Worm (Caenorhabditis elegans) whole organism, young adult: ENCODE measurements around the gene T06E8.8.
"Not testable (repeated sequence)": the region's sequence is repeated elsewhere in the genome, so short reads cannot be mapped to it uniquely, and the experiment has no call there.

Source experiments
- F10E7.11 ChIP-seq: sonication (generic microtip); optimal IDR thresholded peaks from 2 replicates; lab custom pipeline; 2017; ENCODE audit warnings: mild to moderate bottlenecking, missing genetic modification characterization, moderate library complexity, missing compliant biosample characterization
- F37B4.10 ChIP-seq: fragments of 200-800 bp; sonication (Bioruptor generic); IDR thresholded peaks from 2 replicates; pipeline ENCODE4 v1.3.6; 2022; ENCODE audit warnings: missing genetic modification characterization, missing compliant biosample characterization
- F49E8.2 ChIP-seq: sonication (generic microtip); optimal IDR thresholded peaks from 3 replicates; lab custom pipeline; 2017; ENCODE audit warnings: missing genetic modification characterization, mild to moderate bottlenecking, missing compliant biosample characterization, antibody characterized with exemption, moderate library complexity; ENCODE audit not compliant: insufficient read depth
- F55B11.4 ChIP-seq: sonication (generic microtip); optimal IDR thresholded peaks from 2 replicates; lab custom pipeline; 2016; ENCODE audit warnings: missing compliant biosample characterization, missing genetic modification characterization, borderline replicate concordance; ENCODE audit not compliant: insufficient read depth
- K11D2.4 ChIP-seq: fragments of 200-800 bp; sonication (Bioruptor generic); IDR thresholded peaks from 2 replicates; pipeline ENCODE4 v1.3.6; 2022; ENCODE audit warnings: missing genetic modification reagents, missing genetic modification characterization, missing compliant biosample characterization
- Y53F4B.3 ChIP-seq: fragments of 200-800 bp; sonication (Bioruptor generic); IDR thresholded peaks from 2 replicates; pipeline ENCODE4 v1.3.6; 2022; ENCODE audit warnings: missing genetic modification reagents, missing genetic modification characterization, missing compliant biosample characterization
- Y53G8AR.9 ChIP-seq: fragments of 200-800 bp; sonication (Bioruptor generic); conservative IDR thresholded peaks from 2 replicates; pipeline ENCODE4 v1.3.6; 2022; ENCODE audit warnings: missing genetic modification reagents, missing genetic modification characterization, missing compliant biosample characterization
- cebp-1 ChIP-seq, 2 experiments: fragments of 200-800 bp in 1 of 2; sonication (Bioruptor generic) in 1 of 2; sonication (generic microtip) in 1 of 2; IDR thresholded peaks in 1 of 2; optimal IDR thresholded peaks in 1 of 2; 2 replicates each; pipeline versions ENCODE4 v1.3.6 to Lab custom; 2017 to 2022; ENCODE audit warnings: missing compliant biosample characterization in 2 of 2, missing genetic modification characterization in 2 of 2, mild to moderate bottlenecking in 1 of 2, missing genetic modification reagents in 1 of 2, moderate library complexity in 1 of 2
- ceh-40 ChIP-seq: fragments of 200-800 bp; sonication (Bioruptor generic); IDR thresholded peaks from 2 replicates; pipeline ENCODE4 v1.3.6; 2022; ENCODE audit warnings: missing genetic modification characterization, missing compliant biosample characterization
- ceh-91 ChIP-seq: fragments of 200-800 bp; sonication (Bioruptor generic); IDR thresholded peaks from 2 replicates; pipeline ENCODE4 v1.3.6; 2022; ENCODE audit warnings: missing genetic modification reagents, missing genetic modification characterization, missing compliant biosample characterization
- efl-1 ChIP-seq: fragments of 150-350 bp; optimal IDR thresholded peaks from 2 replicates; lab custom pipeline; 2014; ENCODE audit warnings: missing biosample characterization, missing genetic modification reagents, missing genetic modification characterization
- egl-44 ChIP-seq: fragments of 200-800 bp; sonication (Bioruptor generic); IDR thresholded peaks from 2 replicates; pipeline ENCODE4 v1.3.6; 2022; ENCODE audit warnings: missing genetic modification reagents, missing genetic modification characterization, missing compliant biosample characterization
- ekl-4 ChIP-seq: fragments of 200-800 bp; sonication (Bioruptor generic); IDR thresholded peaks from 2 replicates; pipeline ENCODE4 v1.3.6; 2022; ENCODE audit warnings: missing genetic modification reagents, missing genetic modification characterization, missing compliant biosample characterization
- hlh-26 ChIP-seq: fragments of 200-800 bp; sonication (Bioruptor generic); conservative IDR thresholded peaks from 2 replicates; pipeline ENCODE4 v1.3.6; 2022; ENCODE audit warnings: missing genetic modification reagents, missing genetic modification characterization, missing compliant biosample characterization
- hmg-1.2 ChIP-seq: fragments of 200-800 bp; sonication (Bioruptor generic); IDR thresholded peaks from 2 replicates; pipeline ENCODE4 v1.3.6; 2022; ENCODE audit warnings: missing genetic modification reagents, missing genetic modification characterization, missing compliant biosample characterization
- lag-1 ChIP-seq: fragments of 200-800 bp; sonication (Bioruptor generic); IDR thresholded peaks from 2 replicates; pipeline ENCODE4 v1.3.6; 2022; ENCODE audit warnings: missing genetic modification reagents, missing genetic modification characterization, missing compliant biosample characterization
- lin-26 ChIP-seq: fragments of 200-800 bp; sonication (Bioruptor generic); IDR thresholded peaks from 2 replicates; pipeline ENCODE4 v1.3.6; 2022; ENCODE audit warnings: missing genetic modification reagents, missing genetic modification characterization, missing compliant biosample characterization
- madf-3 ChIP-seq: fragments of 200-800 bp; sonication (Bioruptor generic); IDR thresholded peaks from 2 replicates; pipeline ENCODE4 v1.3.6; 2022; ENCODE audit warnings: missing genetic modification reagents, missing genetic modification characterization, missing compliant biosample characterization
- nfya-1 ChIP-seq: sonication (generic microtip); optimal IDR thresholded peaks from 2 replicates; lab custom pipeline; 2017; ENCODE audit warnings: antibody characterized with exemption, missing compliant biosample characterization, missing genetic modification characterization, borderline replicate concordance; ENCODE audit not compliant: insufficient read depth
- nfya-2 ChIP-seq: fragments of 200-800 bp; sonication (Bioruptor generic); IDR thresholded peaks from 2 replicates; pipeline ENCODE4 v1.3.6; 2022; ENCODE audit warnings: missing genetic modification reagents, missing genetic modification characterization, missing compliant biosample characterization
- rcor-1 ChIP-seq: fragments of 200-800 bp; sonication (Bioruptor generic); IDR thresholded peaks from 2 replicates; pipeline ENCODE4 v1.3.6; 2022; ENCODE audit warnings: missing genetic modification reagents, missing genetic modification characterization, missing compliant biosample characterization
- rpc-1 ChIP-seq, 2 experiments: fragments of 150-350 bp in 1 of 2; sonication (generic microtip) in 1 of 2; optimal IDR thresholded peaks; 2 replicates each; lab custom pipeline; 2014 to 2018; ENCODE audit warnings: missing biosample characterization in 1 of 2, missing genetic modification characterization in 1 of 2, missing genetic modification reagents in 1 of 2, missing genotype in 1 of 2
- sea-2 ChIP-seq: fragments of 200-800 bp; sonication (Bioruptor generic); IDR thresholded peaks from 2 replicates; pipeline ENCODE4 v1.3.6; 2022; ENCODE audit warnings: missing genetic modification characterization, missing compliant biosample characterization
- snpc-1.1 ChIP-seq: sonication (generic microtip); optimal IDR thresholded peaks from 2 replicates; lab custom pipeline; 2017; ENCODE audit warnings: missing genetic modification characterization, mild to moderate bottlenecking, missing compliant biosample characterization, antibody characterized with exemption, moderate library complexity, missing genotype, missing genetic modification reagents; ENCODE audit not compliant: insufficient read depth
- snpc-4 ChIP-seq, 5 experiments: fragments of 150-350 bp in 1 of 5; sonication (generic microtip) in 4 of 5; optimal IDR thresholded peaks; 2 replicates each; lab custom pipeline; 2014 to 2018; ENCODE audit warnings: missing genetic modification characterization in 5 of 5, missing biosample characterization in 3 of 5, antibody characterized with exemption in 2 of 5, mild to moderate bottlenecking in 2 of 5, missing compliant biosample characterization in 2 of 5, missing genotype in 2 of 5, moderate library complexity in 2 of 5, missing genetic modification reagents in 1 of 5
- somi-1 ChIP-seq: fragments of 200-800 bp; sonication (Bioruptor generic); optimal IDR thresholded peaks from 2 replicates; lab custom pipeline; 2018; ENCODE audit warnings: mild to moderate bottlenecking, missing genetic modification characterization, missing compliant biosample characterization
- sptf-2 ChIP-seq: fragments of 200-800 bp; sonication (Bioruptor generic); optimal IDR thresholded peaks from 2 replicates; lab custom pipeline; 2018; ENCODE audit warnings: mild to moderate bottlenecking, missing genetic modification characterization, missing compliant biosample characterization
- unc-130 ChIP-seq: sonication (generic microtip); optimal IDR thresholded peaks from 2 replicates; lab custom pipeline; 2016; ENCODE audit warnings: missing genetic modification reagents, missing genetic modification characterization, missing compliant biosample characterization

T06E8.8 gene

ce11 chrV:10003315-10003969 is 40.1 kb upstream of the T06E8.8 start (continued):
- TF ChIP-seq sea-2 (GFP tag; lab: Robert Waterston, UW) (no peak), Y53G8AR.9 (GFP tag; lab: Robert Waterston, UW) (no peak; the same call in 1 of the 2 replicates), rpc-1 (optimal IDR thresholded peaks at IDR 0.05; lab: Kevin White, UChicago) (no peak), rpc-1 (tag; optimal IDR thresholded peaks at IDR 0.05; lab: Kevin White, UChicago) (no peak), F10E7.11 (tag; lab: Kevin White, UChicago) (no peak), lag-1 (no peak)
- TF ChIP-seq, all 124 proteins: peak for 18

- TF ChIP-seq hmg-1.2 (peak; percentile 57), rcor-1 (0 out of 2 replicates have a peak, but pooled peaks have one; percentile 34), snpc-4 (tag; optimal IDR thresholded peaks at IDR 0.05; lab: Kevin White, UChicago) (peak in 3 of 4 experiments; percentile 42 to 95 (median 92)), snpc-1.1 (tag; lab: Kevin White, UChicago) (peak; percentile 76)
- not testable (repeated sequence) for TF ChIP-seq snpc-4 (GFP tag; optimal IDR thresholded peaks at IDR 0.05; lab: Kevin White, UChicago)
These were observed 39.3 kb upstream of the T06E8.8 start, which contains the start of gene uda-1 for ce11 chrV:10004048-10004761. uda-1 (plus strand) TSS chrV:10004755.

ce11 chrV:10006374-10006773 is 37.2 kb upstream of the T06E8.8 start:
- TF ChIP-seq lin-26 (GFP tag; lab: Robert Waterston, UW) (no peak), F55B11.4 (tag; lab: Kevin White, UChicago) (no peak), egl-44 (GFP tag; lab: Robert Waterston, UW) (no peak), hlh-26 (GFP tag; lab: Robert Waterston, UW) (no peak), sptf-2 (GFP tag; lab: Kevin White, UChicago) (no peak), Y53F4B.3 (GFP tag; lab: Robert Waterston, UW) (no peak), ceh-40 (GFP tag; lab: Robert Waterston, UW) (no peak)
- TF ChIP-seq, all 124 proteins: peak for 0

ce11 chrV:10007484-10007883 is 36.1 kb upstream of the T06E8.8 start:
- no peak for TF ChIP-seq cebp-1 (GFP tag; IDR thresholded peaks at IDR 0.05; lab: Robert Waterston, UW)
- peak; percentile 14 for TF ChIP-seq cebp-1 (tag; optimal IDR thresholded peaks at IDR 0.05; lab: Kevin White, UChicago)
- TF ChIP-seq nfya-1: no peak

ce11 chrV:10011623-10012022 is 31.9 kb upstream of the T06E8.8 start, which contains the start of gene lea-1:
lea-1 (plus strand) TSS chrV:10011923.
- TF ChIP-seq sptf-2 (GFP tag; lab: Kevin White, UChicago) (no peak), efl-1 (GFP tag; lab: Kevin White, UChicago) (no peak), F37B4.10 (GFP tag; lab: Robert Waterston, UW) (no peak), madf-3 (GFP tag; lab: Robert Waterston, UW) (no peak), F49E8.2 (tag; lab: Kevin White, UChicago) (no peak), K11D2.4 (GFP tag; lab: Robert Waterston, UW) (no peak), somi-1 (GFP tag; lab: Kevin White, UChicago) (no peak), ekl-4 (no peak), nfya-2 (no peak), unc-130 (GFP tag; lab: Kevin White, UChicago) (no peak), ceh-91 (GFP tag; lab: Robert Waterston, UW) (no peak)
